Worm (Caenorhabditis elegans): ENCODE data around the gene rpl-10.

ce11 chrII:8104998-8105397 lies 38.7 kb upstream of the rpl-10 start, which contains the start of gene sfxn-5:
- TF ChIP-seq scrt-1 (GFP tag; IDR thresholded peaks at IDR 0.05) (no peak), ama-1 (optimal IDR thresholded peaks at IDR 0.05) (no peak), F13C5.2 (tag; optimal IDR thresholded peaks at IDR 0.05) (no peak), hmg-4 (GFP tag; optimal IDR thresholded peaks at IDR 0.05) (no peak), aly-1 (tag; optimal IDR thresholded peaks at IDR 0.05) (no peak), B0310.2 (tag; optimal IDR thresholded peaks at IDR 0.05) (no peak), tra-4 (tag; optimal IDR thresholded peaks at IDR 0.05) (no peak), pes-1 (GFP tag; IDR thresholded peaks at IDR 0.05) (no peak), sea-1 (GFP tag; conservative IDR thresholded peaks at IDR 0.05) (no peak), hnd-1 (tag; optimal IDR thresholded peaks at IDR 0.05) (no peak), flt-1 (GFP tag; IDR thresholded peaks at IDR 0.05) (no peak), tbx-37 (GFP tag; conservative IDR thresholded peaks at IDR 0.05) (no peak), tbx-11 (GFP tag; IDR thresholded peaks at IDR 0.05) (no peak), hmbx-1 (tag; optimal IDR thresholded peaks at IDR 0.05) (no peak)

Measured in whole organism, early embryonic.